Worm (Caenorhabditis elegans): ENCODE measurements around the gene C49C8.3.

ce11 chrIV:8628262-8628661, 16.3 kb upstream of the C49C8.3 start:
- TF ChIP-seq ztf-11 (tag; optimal IDR thresholded peaks at IDR 0.05) (no peak), nhr-11 (tag; optimal IDR thresholded peaks at IDR 0.05) (no peak), fos-1 (tag; optimal IDR thresholded peaks at IDR 0.05) (no peak)
